Fruit fly (Drosophila melanogaster) whole organism, prepupa: ENCODE results near the gene CG8945.

ENCODE experiments used
- Blimp-1 ChIP-seq: fragments of 200-800 bp; sonication (Bioruptor generic); optimal IDR thresholded peaks from 3 replicates; lab custom pipeline; 2017; ENCODE audit warnings: missing biosample characterization, missing genetic modification characterization, mild to moderate bottlenecking, moderate library complexity, missing genetic modification reagents
- CG10631 ChIP-seq: fragments of 200-800 bp; sonication (Bioruptor generic); optimal IDR thresholded peaks from 2 replicates; lab custom pipeline; 2016; ENCODE audit warnings: missing biosample characterization, missing genetic modification characterization
- CG10669 ChIP-seq: fragments of 200-800 bp; sonication (Bioruptor generic); optimal IDR thresholded peaks from 3 replicates; lab custom pipeline; 2018; ENCODE audit warnings: missing biosample characterization, mild to moderate bottlenecking, missing genetic modification characterization, moderate library complexity
- CG11294 ChIP-seq: fragments of 200-800 bp; sonication (Bioruptor generic); IDR thresholded peaks from 2 replicates; pipeline ENCODE4 v1.3.6; 2022; ENCODE audit warnings: missing biosample characterization, missing genetic modification characterization
- CG11762 ChIP-seq: fragments of 200-800 bp; sonication (Bioruptor generic); optimal IDR thresholded peaks from 3 replicates; lab custom pipeline; 2016; ENCODE audit warnings: missing biosample characterization, missing genetic modification characterization; ENCODE audit not compliant: insufficient read depth
- CG11902 ChIP-seq: fragments of 200-800 bp; sonication (Bioruptor generic); optimal IDR thresholded peaks from 3 replicates; lab custom pipeline; 2016; ENCODE audit warnings: missing biosample characterization, missing genetic modification characterization
- CG15336 ChIP-seq: fragments of 200-800 bp; sonication (Bioruptor generic); IDR thresholded peaks from 2 replicates; pipeline ENCODE4 v1.3.6; 2022; ENCODE audit warnings: missing biosample characterization, missing genetic modification characterization
- CG1621 ChIP-seq: fragments of 200-800 bp; sonication (Bioruptor generic); optimal IDR thresholded peaks from 3 replicates; lab custom pipeline; 2018; ENCODE audit warnings: missing biosample characterization, mild to moderate bottlenecking, missing genetic modification characterization
- CG3032 ChIP-seq: fragments of 200-800 bp; optimal IDR thresholded peaks from 2 replicates; lab custom pipeline; 2019; ENCODE audit warnings: missing biosample characterization, mild to moderate bottlenecking, missing genetic modification characterization, moderate library complexity
- CG31627 ChIP-seq: fragments of 200-800 bp; sonication (Bioruptor generic); optimal IDR thresholded peaks from 3 replicates; lab custom pipeline; 2016; ENCODE audit warnings: missing biosample characterization, missing genetic modification characterization
- CG32006 ChIP-seq: fragments of 200-800 bp; sonication (Bioruptor generic); optimal IDR thresholded peaks from 3 replicates; lab custom pipeline; 2017; ENCODE audit warnings: missing biosample characterization, mild to moderate bottlenecking, missing genetic modification characterization
- CG3919 ChIP-seq: fragments of 200-800 bp; sonication (Bioruptor generic); optimal IDR thresholded peaks from 3 replicates; lab custom pipeline; 2016; ENCODE audit warnings: missing biosample characterization, missing genetic modification characterization
- CG6276 ChIP-seq: fragments of 200-800 bp; sonication (Bioruptor generic); optimal IDR thresholded peaks from 2 replicates; lab custom pipeline; 2017; ENCODE audit warnings: missing biosample characterization, mild to moderate bottlenecking, missing genetic modification characterization
- CG6792 ChIP-seq: fragments of 200-800 bp; sonication (Bioruptor generic); optimal IDR thresholded peaks from 3 replicates; lab custom pipeline; 2016; ENCODE audit warnings: missing biosample characterization, missing genetic modification characterization
- CG6808 ChIP-seq: fragments of 200-800 bp; sonication (Bioruptor generic); optimal IDR thresholded peaks from 3 replicates; lab custom pipeline; 2017; ENCODE audit warnings: missing biosample characterization, missing genetic modification characterization, mild to moderate bottlenecking, moderate library complexity, missing genetic modification reagents
- CG8119 ChIP-seq: fragments of 200-800 bp; sonication (Bioruptor generic); IDR thresholded peaks from 3 replicates; pipeline ENCODE4 v1.3.6; 2022; ENCODE audit warnings: missing biosample characterization, missing genetic modification characterization
- CG8632 ChIP-seq: fragments of 200-800 bp; sonication (Bioruptor generic); optimal IDR thresholded peaks from 3 replicates; lab custom pipeline; 2016; ENCODE audit warnings: missing biosample characterization, missing genetic modification characterization
- CG9139 ChIP-seq: fragments of 200-800 bp; sonication (Bioruptor generic); optimal IDR thresholded peaks from 3 replicates; lab custom pipeline; 2017; ENCODE audit warnings: missing biosample characterization, mild to moderate bottlenecking, missing genetic modification characterization
- Eip78C ChIP-seq: fragments of 200-800 bp; sonication (Bioruptor generic); peaks from one replicate; lab custom pipeline; 2016; ENCODE audit warnings: missing biosample characterization, missing genetic modification characterization
- Ets96B ChIP-seq: fragments of 200-800 bp; optimal IDR thresholded peaks from 2 replicates; lab custom pipeline; 2019; ENCODE audit warnings: missing biosample characterization, mild to moderate bottlenecking, missing genetic modification characterization, moderate library complexity
- Hr38 ChIP-seq: sonication (Bioruptor generic); optimal IDR thresholded peaks from 2 replicates; lab custom pipeline; 2016; ENCODE audit warnings: missing biosample characterization, missing genetic modification characterization
- Hr4 ChIP-seq: fragments of 200-800 bp; sonication (Bioruptor generic); optimal IDR thresholded peaks from 3 replicates; lab custom pipeline; 2016; ENCODE audit warnings: missing biosample characterization, missing genetic modification characterization
- Met ChIP-seq: fragments of 200-800 bp; sonication (Bioruptor generic); optimal IDR thresholded peaks from 3 replicates; lab custom pipeline; 2016; ENCODE audit warnings: missing biosample characterization, missing genetic modification characterization
- Smox ChIP-seq: fragments of 200-800 bp; sonication (Bioruptor generic); optimal IDR thresholded peaks from 3 replicates; lab custom pipeline; 2016; ENCODE audit warnings: missing biosample characterization, missing genetic modification characterization
- Sox102F ChIP-seq: fragments of 200-800 bp; sonication (Bioruptor generic); optimal IDR thresholded peaks from 2 replicates; lab custom pipeline; 2016; ENCODE audit warnings: missing biosample characterization, mild to moderate bottlenecking, missing genetic modification characterization
- Sox14 ChIP-seq: fragments of 200-800 bp; sonication (Bioruptor generic); optimal IDR thresholded peaks from 3 replicates; lab custom pipeline; 2016; ENCODE audit warnings: missing biosample characterization, missing genetic modification characterization
- Sox15 ChIP-seq: fragments of 200-800 bp; sonication (Bioruptor generic); optimal IDR thresholded peaks from 3 replicates; lab custom pipeline; 2016; ENCODE audit warnings: missing biosample characterization, missing genetic modification characterization
- acj6 ChIP-seq: fragments of 200-800 bp; sonication (Bioruptor generic); optimal IDR thresholded peaks from 3 replicates; lab custom pipeline; 2016; ENCODE audit warnings: missing biosample characterization, missing genetic modification characterization
- dac ChIP-seq: fragments of 200-800 bp; sonication (Bioruptor generic); optimal IDR thresholded peaks from 2 replicates; lab custom pipeline; 2017; ENCODE audit warnings: missing biosample characterization, mild to moderate bottlenecking, missing genetic modification characterization
- dsx ChIP-seq: fragments of 200-800 bp; optimal IDR thresholded peaks from 3 replicates; lab custom pipeline; 2019; ENCODE audit warnings: missing biosample characterization, mild to moderate bottlenecking, missing genetic modification characterization, moderate library complexity; ENCODE audit not compliant: poor library complexity, severe bottlenecking
- eg ChIP-seq: fragments of 200-800 bp; sonication (Bioruptor generic); IDR thresholded peaks from 3 replicates; pipeline ENCODE4 v1.3.6; 2022; ENCODE audit warnings: missing biosample characterization, missing genetic modification characterization
- esn ChIP-seq: fragments of 200-800 bp; sonication (Bioruptor generic); optimal IDR thresholded peaks from 2 replicates; lab custom pipeline; 2016; ENCODE audit warnings: missing biosample characterization, mild to moderate bottlenecking, missing genetic modification characterization, moderate library complexity
- fd85E ChIP-seq: fragments of 200-800 bp; sonication (Bioruptor generic); optimal IDR thresholded peaks from 3 replicates; lab custom pipeline; 2016; ENCODE audit warnings: missing biosample characterization, missing genetic modification characterization
- fkh ChIP-seq: fragments of 200-800 bp; sonication (Bioruptor generic); optimal IDR thresholded peaks from 3 replicates; lab custom pipeline; 2017; ENCODE audit warnings: missing biosample characterization, mild to moderate bottlenecking, missing genetic modification characterization, moderate library complexity
- lz ChIP-seq: fragments of 200-800 bp; sonication (Bioruptor generic); optimal IDR thresholded peaks from 3 replicates; lab custom pipeline; 2016; ENCODE audit warnings: missing biosample characterization, missing genetic modification characterization
- pdm3 ChIP-seq: fragments of 200-800 bp; sonication (Bioruptor generic); optimal IDR thresholded peaks from 3 replicates; lab custom pipeline; 2016; ENCODE audit warnings: missing biosample characterization, missing genetic modification characterization
- salr ChIP-seq, 2 experiments: fragments of 200-800 bp; sonication (Bioruptor generic); optimal IDR thresholded peaks; 3 replicates each; lab custom pipeline; 2016 to 2018; ENCODE audit warnings: missing biosample characterization in 2 of 2, missing genetic modification characterization in 2 of 2, mild to moderate bottlenecking in 1 of 2
- spab ChIP-seq: fragments of 200-800 bp; sonication (Bioruptor generic); optimal IDR thresholded peaks from 2 replicates; lab custom pipeline; 2017; ENCODE audit warnings: missing biosample characterization, mild to moderate bottlenecking, missing genetic modification characterization, missing genetic modification reagents
- ss ChIP-seq, 2 experiments: fragments of 200-800 bp; sonication (Bioruptor generic); optimal IDR thresholded peaks; 2 replicates in 1 of 2; 3 replicates in 1 of 2; lab custom pipeline; 2017 to 2018; ENCODE audit warnings: mild to moderate bottlenecking in 2 of 2, missing biosample characterization in 2 of 2, missing genetic modification characterization in 2 of 2, moderate library complexity in 1 of 2
- svp ChIP-seq: fragments of 200-800 bp; sonication (Bioruptor generic); peaks from one replicate; lab custom pipeline; 2016; ENCODE audit warnings: missing biosample characterization, missing genetic modification characterization
- vri ChIP-seq: fragments of 200-800 bp; sonication (Bioruptor generic); optimal IDR thresholded peaks from 3 replicates; lab custom pipeline; 2016; ENCODE audit warnings: missing biosample characterization, mild to moderate bottlenecking, missing genetic modification characterization

CG8945 gene

dm6 chrX:17110556-17111177 is 23.2 kb upstream of the CG8945 start:
- no peak for TF ChIP-seq CG10631
- no peak for TF ChIP-seq CG15336 (GFP tag; lab: Robert Waterston, UW)
- no peak for TF ChIP-seq CG10669
- no peak for TF ChIP-seq lz (GFP tag; lab: Kevin White, UChicago)

- no peak for TF ChIP-seq Smox (GFP tag; lab: Kevin White, UChicago)
- no peak for TF ChIP-seq fd85E (GFP tag; lab: Kevin White, UChicago)
- TF ChIP-seq fkh, result peak; percentile 56
- TF ChIP-seq CG1621, result no peak
- TF ChIP-seq esn (GFP tag; lab: Kevin White, UChicago), result no peak
- no peak for TF ChIP-seq acj6 (GFP tag; lab: Kevin White, UChicago)
- TF ChIP-seq CG11294 (GFP tag; lab: Robert Waterston, UW), result no peak
- TF ChIP-seq Eip78C, result no peak
- no peak for TF ChIP-seq Hr4 (GFP tag; lab: Kevin White, UChicago)
- no peak for TF ChIP-seq CG15336 (GFP tag; lab: Robert Waterston, UW)
- peak; percentile 33; the same call in 1 of the 3 replicates for TF ChIP-seq eg
- no peak for TF ChIP-seq CG8119 (GFP tag; lab: Robert Waterston, UW)
- TF ChIP-seq Ets96B (tag; lab: Kevin White, UChicago), result no peak
- no peak for TF ChIP-seq Sox102F (GFP tag; lab: Kevin White, UChicago)
- no peak for TF ChIP-seq salr (GFP tag; optimal IDR thresholded peaks at IDR 0.05; lab: Kevin White, UChicago)
- TF ChIP-seq CG6276, result peak; percentile 37
- no peak for TF ChIP-seq CG11902 (GFP tag; lab: Kevin White, UChicago)
- peak; percentile 54 for TF ChIP-seq vri (GFP tag; lab: Kevin White, UChicago)
- no peak for TF ChIP-seq dac (GFP tag; lab: Kevin White, UChicago)
- TF ChIP-seq Sox15, result no peak
- no peak for TF ChIP-seq Blimp-1 (GFP tag; lab: Kevin White, UChicago)
Measured at dm6 chrX:17109673-17110072, 22.2 kb upstream of the CG8945 start.

dm6 chrX:17108000-17108399 is 20.5 kb upstream of the CG8945 start:
- no peak for TF ChIP-seq Hr38 (GFP tag; lab: Kevin White, UChicago)
- no peak for TF ChIP-seq Sox102F (GFP tag; lab: Kevin White, UChicago)
- no peak for TF ChIP-seq CG6808 (GFP tag; lab: Kevin White, UChicago)
- peak in 1 of 2 experiments; percentile 11 for TF ChIP-seq salr (GFP tag; optimal IDR thresholded peaks at IDR 0.05; lab: Kevin White, UChicago)
- TF ChIP-seq esn (GFP tag; lab: Kevin White, UChicago), result peak; percentile 26
- peak; percentile 7 for TF ChIP-seq dsx (GFP tag; lab: Kevin White, UChicago)
- peak; percentile 16 for TF ChIP-seq lz (GFP tag; lab: Kevin White, UChicago)
- no peak for TF ChIP-seq CG9139 (GFP tag; lab: Kevin White, UChicago)
- peak; percentile 76 for TF ChIP-seq svp (GFP tag; lab: Kevin White, UChicago)
- TF ChIP-seq CG6792, result no peak
- TF ChIP-seq CG32006 (GFP tag; lab: Kevin White, UChicago), result peak; percentile 32
- peak; percentile 1 for TF ChIP-seq pdm3 (GFP tag; lab: Kevin White, UChicago)
- TF ChIP-seq Met (GFP tag; lab: Kevin White, UChicago), result peak; percentile 4

- no peak for TF ChIP-seq fd85E (GFP tag; lab: Kevin White, UChicago)
- TF ChIP-seq dac (GFP tag; lab: Kevin White, UChicago), result no peak
- no peak for TF ChIP-seq pdm3 (GFP tag; lab: Kevin White, UChicago)
- TF ChIP-seq CG1621, result no peak
- peak; percentile 59 for TF ChIP-seq svp (GFP tag; lab: Kevin White, UChicago)
- TF ChIP-seq CG3032 (tag; lab: Kevin White, UChicago), result no peak
- no peak for TF ChIP-seq CG31627 (GFP tag; lab: Kevin White, UChicago)
- no peak; the same call in 2 of the 3 replicates for TF ChIP-seq CG8119 (GFP tag; lab: Robert Waterston, UW)
- no peak for TF ChIP-seq Met (GFP tag; lab: Kevin White, UChicago)
- TF ChIP-seq ss (GFP tag; optimal IDR thresholded peaks at IDR 0.05; lab: Kevin White, UChicago), result peak; percentile 52 to 55
- TF ChIP-seq Ets96B (tag; lab: Kevin White, UChicago), result no peak
- TF ChIP-seq Sox102F (GFP tag; lab: Kevin White, UChicago), result peak; percentile 3
- no peak for TF ChIP-seq spab
- no peak for TF ChIP-seq acj6 (GFP tag; lab: Kevin White, UChicago)
- peak; percentile 56 for TF ChIP-seq Eip78C
- TF ChIP-seq Sox14, result peak; percentile 43
- TF ChIP-seq CG6276, result no peak
- TF ChIP-seq CG8632 (GFP tag; lab: Kevin White, UChicago), result no peak
- TF ChIP-seq fkh, result peak; percentile 87
- TF ChIP-seq Hr38 (GFP tag; lab: Kevin White, UChicago), result no peak
- TF ChIP-seq CG11762 (GFP tag; lab: Kevin White, UChicago), result no peak
- TF ChIP-seq CG3919 (GFP tag; lab: Kevin White, UChicago), result no peak
- no peak for TF ChIP-seq salr (GFP tag; optimal IDR thresholded peaks at IDR 0.05; lab: Kevin White, UChicago)
- TF ChIP-seq CG10631, result no peak
- TF ChIP-seq CG11902 (GFP tag; lab: Kevin White, UChicago), result no peak
Measured at dm6 chrX:17107401-17107916, 20.0 kb upstream of the CG8945 start, which contains the start of gene CG5004. Gene CG5004 (plus strand): TSS chrX:17107582.
